Fruit fly (Drosophila melanogaster): ENCODE measurements around the gene Ugt35B1.
A peak's percentile ranks its signal among the peaks of the same experiment; 100 is the strongest.

Ugt35B1 gene

DNA sequence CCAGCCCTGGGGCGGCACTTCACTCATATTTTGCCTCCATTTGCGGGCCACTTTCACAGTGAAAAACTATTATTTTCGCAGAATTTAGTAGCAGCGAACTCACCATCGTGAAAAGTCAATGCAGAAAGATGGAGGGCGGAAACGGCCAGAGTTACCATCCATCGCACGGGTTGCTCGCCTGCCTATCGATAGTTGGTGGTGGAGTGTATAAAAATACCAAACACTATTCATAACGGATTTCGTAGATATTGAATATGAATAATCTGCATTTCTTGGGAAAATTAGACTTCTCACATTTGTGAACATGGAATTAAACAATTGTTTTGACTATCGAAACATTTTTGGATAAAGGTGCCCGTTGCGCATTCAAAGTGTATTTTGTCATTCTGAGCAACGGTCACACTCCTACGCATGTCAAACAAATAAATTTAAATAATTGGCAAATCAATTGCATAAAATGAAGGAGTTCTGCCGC lies 46.1 kb upstream of the Ugt35B1 start, which contains the start of the genes RpS25 and CG4820 (continued):
- TF ChIP-seq p53 (GFP tag; optimal IDR thresholded peaks at IDR 0.05) (peak; percentile 93), chinmo (GFP tag; IDR thresholded peaks at IDR 0.05; ENCODE audit: partially characterized antibody) (no peak), gsb-n (tag; optimal IDR thresholded peaks at IDR 0.05) (peak; percentile 87), ftz-f1 (GFP tag; optimal IDR thresholded peaks at IDR 0.05) (peak; percentile 76), Bdp1 (GFP tag; optimal IDR thresholded peaks at IDR 0.05) (peak; percentile 86), wek (GFP tag; optimal IDR thresholded peaks at IDR 0.05) (peak; percentile 92), CG10321 (GFP tag; IDR thresholded peaks at IDR 0.05) (peak; percentile 54), ara (GFP tag; IDR thresholded peaks at IDR 0.05) (peak; percentile 75), Tbp (GFP tag; optimal IDR thresholded peaks at IDR 0.05) (peak; percentile 55), Hr51 (GFP tag; optimal IDR thresholded peaks at IDR 0.05) (peak; percentile 84 to 86), en (GFP tag; optimal IDR thresholded peaks at IDR 0.05) (peak; percentile 88), Bteb2 (GFP tag; optimal IDR thresholded peaks at IDR 0.05) (peak; percentile 87), CG3995 (GFP tag; optimal IDR thresholded peaks at IDR 0.05) (peak; percentile 79), nau (GFP tag; optimal IDR thresholded peaks at IDR 0.05) (peak; percentile 95), Fer1 (GFP tag; optimal IDR thresholded peaks at IDR 0.05) (peak; percentile 96), schlank (tag; optimal IDR thresholded peaks at IDR 0.05) (peak; percentile 93), CG14050 (GFP tag; IDR thresholded peaks at IDR 0.05) (peak; percentile 85), CG4707 (GFP tag; optimal IDR thresholded peaks at IDR 0.05) (peak; percentile 89), E2f2 (GFP tag; IDR thresholded peaks at IDR 0.05) (peak; percentile 80), fd3F (GFP tag; optimal IDR thresholded peaks at IDR 0.05) (peak; percentile 85), fd96Cb (tag; optimal IDR thresholded peaks at IDR 0.05) (peak; percentile 73), sug (tag; optimal IDR thresholded peaks at IDR 0.05) (peak; percentile 92), gro (GFP tag; optimal IDR thresholded peaks at IDR 0.05) (peak; percentile 94), CG30431 (GFP tag; optimal IDR thresholded peaks at IDR 0.05) (peak; percentile 83), inv (GFP tag; IDR thresholded peaks at IDR 0.05; ENCODE audit: partially characterized antibody) (peak; percentile 78), Xbp1 (GFP tag; optimal IDR thresholded peaks at IDR 0.05) (peak; percentile 89), ash1 (GFP tag; optimal IDR thresholded peaks at IDR 0.05) (peak; percentile 93), stwl (tag; optimal IDR thresholded peaks at IDR 0.05) (peak; percentile 88), CG17829 (tag; optimal IDR thresholded peaks at IDR 0.05) (peak; percentile 89), Awh (GFP tag; IDR thresholded peaks at IDR 0.05) (peak; percentile 78), scrt (GFP tag; optimal IDR thresholded peaks at IDR 0.05) (peak; percentile 87), CG7745 (tag; optimal IDR thresholded peaks at IDR 0.05) (peak; percentile 39), Aef1 (GFP tag; IDR thresholded peaks at IDR 0.05) (peak; percentile 59; the same call in 2 of the 3 replicates), CG15601 (tag; optimal IDR thresholded peaks at IDR 0.05) (peak; percentile 93), Xrp1 (GFP tag; IDR thresholded peaks at IDR 0.05) (peak; percentile 48; the same call in 1 of the 2 replicates), CG8924 (tag; optimal IDR thresholded peaks at IDR 0.05) (peak; percentile 87), TFAM (GFP tag; optimal IDR thresholded peaks at IDR 0.05) (peak; percentile 73), Doc2 (GFP tag; IDR thresholded peaks at IDR 0.05) (peak; percentile 50), CG6254 (GFP tag; optimal IDR thresholded peaks at IDR 0.05) (peak; percentile 74), CG11247 (GFP tag; IDR thresholded peaks at IDR 0.05) (peak; percentile 83), Lim3 (GFP tag; IDR thresholded peaks at IDR 0.05) (peak; percentile 28; the same call in 1 of the 2 replicates), CG1529 (GFP tag; optimal IDR thresholded peaks at IDR 0.05) (peak; percentile 85), CoRest (tag; optimal IDR thresholded peaks at IDR 0.05) (peak; percentile 85), CG12104 (GFP tag; optimal IDR thresholded peaks at IDR 0.05) (peak; percentile 93), bbx (GFP tag; IDR thresholded peaks at IDR 0.05; ENCODE audit: partially characterized antibody) (peak; percentile 70), Eip74EF (GFP tag; optimal IDR thresholded peaks at IDR 0.05) (peak in 1 of 2 experiments; percentile 84), tna (GFP tag; IDR thresholded peaks at IDR 0.05; ENCODE audit: partially characterized antibody) (peak; percentile 62; the same call in 1 of the 2 replicates), Adf1 (GFP tag; IDR thresholded peaks at IDR 0.05) (peak; percentile 62), NfI (GFP tag; optimal IDR thresholded peaks at IDR 0.05) (peak; percentile 96)
